Fruit fly (Drosophila melanogaster) whole organism, embryonic: ENCODE results near the gene Vha36-3.
A peak's percentile ranks its signal among the peaks of the same experiment; 100 is the strongest.

ENCODE experiments used
- Atf-2 ChIP-seq: fragments of 200-800 bp; sonication (Bioruptor generic); optimal IDR thresholded peaks from 2 replicates; lab custom pipeline; 2016; ENCODE audit warnings: missing biosample characterization, missing genetic modification characterization
- CG1024 ChIP-seq: fragments of 200-800 bp; sonication (Bioruptor generic); IDR thresholded peaks from 2 replicates; pipeline ENCODE4 v1.3.6; 2022; ENCODE audit warnings: missing biosample characterization, missing genetic modification characterization
- CG10959 ChIP-seq: fragments of 200-800 bp; sonication (Bioruptor generic); IDR thresholded peaks from 2 replicates; pipeline ENCODE4 v1.3.6; 2022; ENCODE audit warnings: missing biosample characterization, missing genetic modification characterization
- CG11085 ChIP-seq: fragments of 200-800 bp; sonication (Bioruptor generic); IDR thresholded peaks from 2 replicates; pipeline ENCODE4 v1.3.6; 2022; ENCODE audit warnings: missing biosample characterization, missing genetic modification characterization
- CG13624 ChIP-seq: fragments of 200-800 bp; sonication (Bioruptor generic); optimal IDR thresholded peaks from 2 replicates; lab custom pipeline; 2016; ENCODE audit warnings: missing biosample characterization, missing genetic modification characterization
- CG14965 ChIP-seq: fragments of 200-800 bp; sonication (Bioruptor generic); optimal IDR thresholded peaks from 2 replicates; lab custom pipeline; 2016; ENCODE audit warnings: missing biosample characterization, missing genetic modification characterization, borderline replicate concordance
- CG16863 ChIP-seq: fragments of 200-800 bp; sonication (Bioruptor generic); optimal IDR thresholded peaks from 3 replicates; lab custom pipeline; 2016; ENCODE audit warnings: missing biosample characterization, missing genetic modification characterization
- CG17359 ChIP-seq: fragments of 200-800 bp; sonication (Bioruptor generic); optimal IDR thresholded peaks from 3 replicates; lab custom pipeline; 2018; ENCODE audit warnings: missing biosample characterization, mild to moderate bottlenecking, missing genetic modification characterization, moderate library complexity
- CG18599 ChIP-seq: fragments of 200-800 bp; sonication (Bioruptor generic); optimal IDR thresholded peaks from 3 replicates; lab custom pipeline; 2017; ENCODE audit warnings: missing biosample characterization, missing genetic modification characterization, mild to moderate bottlenecking, moderate library complexity, missing genetic modification reagents
- CG2889 ChIP-seq: fragments of 200-800 bp; sonication (Bioruptor generic); IDR thresholded peaks from 3 replicates; pipeline ENCODE4 v1.3.6; 2022; ENCODE audit warnings: missing biosample characterization, missing genetic modification characterization
- CG30431 ChIP-seq: fragments of 200-800 bp; sonication (Bioruptor generic); optimal IDR thresholded peaks from 2 replicates; lab custom pipeline; 2017; ENCODE audit warnings: missing biosample characterization, missing genetic modification characterization
- CG6272 ChIP-seq: fragments of 200-800 bp; sonication (Bioruptor generic); IDR thresholded peaks from 2 replicates; pipeline ENCODE4 v1.3.6; 2022; ENCODE audit warnings: missing biosample characterization, missing genetic modification characterization
- CG6654 ChIP-seq: fragments of 200-800 bp; sonication (Bioruptor generic); optimal IDR thresholded peaks from 2 replicates; lab custom pipeline; 2017; ENCODE audit warnings: missing biosample characterization, mild to moderate bottlenecking, missing genetic modification characterization
- CG6813 ChIP-seq: fragments of 200-800 bp; sonication (Bioruptor generic); optimal IDR thresholded peaks from 2 replicates; lab custom pipeline; 2017; ENCODE audit warnings: missing biosample characterization, missing genetic modification characterization, mild to moderate bottlenecking, moderate library complexity, missing genetic modification reagents
- CG9876 ChIP-seq: fragments of 200-800 bp; sonication (Bioruptor generic); optimal IDR thresholded peaks from 2 replicates; lab custom pipeline; 2016; ENCODE audit warnings: missing biosample characterization, missing genetic modification characterization
- CkIIα-i1 ChIP-seq: fragments of 200-800 bp; sonication (Bioruptor generic); IDR thresholded peaks from 2 replicates; pipeline ENCODE4 v1.3.6; 2022; ENCODE audit warnings: missing biosample characterization, missing genetic modification characterization
- CoRest ChIP-seq: fragments of 200-800 bp; sonication (Bioruptor generic); optimal IDR thresholded peaks from 3 replicates; lab custom pipeline; 2018; ENCODE audit warnings: missing biosample characterization, mild to moderate bottlenecking, missing genetic modification characterization, moderate library complexity
- D19B ChIP-seq: fragments of 200-800 bp; sonication (Bioruptor generic); optimal IDR thresholded peaks from 2 replicates; lab custom pipeline; 2017; ENCODE audit warnings: missing biosample characterization, mild to moderate bottlenecking, missing genetic modification characterization
- Dek ChIP-seq: fragments of 200-800 bp; sonication (Bioruptor generic); optimal IDR thresholded peaks from 3 replicates; lab custom pipeline; 2019; ENCODE audit warnings: missing biosample characterization, mild to moderate bottlenecking, missing genetic modification characterization, moderate library complexity
- Ets65A ChIP-seq: fragments of 200-800 bp; sonication (Bioruptor generic); peaks from one replicate; lab custom pipeline; 2016; ENCODE audit warnings: missing biosample characterization, missing genetic modification characterization
- Ets97D ChIP-seq: fragments of 200-800 bp; sonication (Bioruptor generic); optimal IDR thresholded peaks from 3 replicates; lab custom pipeline; 2016; ENCODE audit warnings: missing biosample characterization, missing genetic modification characterization
- H15 ChIP-seq: fragments of 200-800 bp; sonication (Bioruptor generic); IDR thresholded peaks from 3 replicates; pipeline ENCODE4 v1.3.6; 2022; ENCODE audit warnings: missing biosample characterization, missing genetic modification characterization
- HLH54F ChIP-seq: fragments of 200-800 bp; sonication (Bioruptor generic); optimal IDR thresholded peaks from 3 replicates; lab custom pipeline; 2016; ENCODE audit warnings: missing biosample characterization, missing genetic modification characterization
- Lhr ChIP-seq: fragments of 200-800 bp; sonication (Bioruptor generic); optimal IDR thresholded peaks from 3 replicates; lab custom pipeline; 2017; ENCODE audit warnings: mild to moderate bottlenecking, missing biosample characterization, missing genetic modification reagents, missing genetic modification characterization
- Med ChIP-seq: fragments of 200-800 bp; sonication (Bioruptor generic); peaks from one replicate; lab custom pipeline; 2016; ENCODE audit warnings: missing biosample characterization, missing genetic modification characterization, mild to moderate bottlenecking, inconsistent platforms, moderate library complexity
- Poxn ChIP-seq: fragments of 200-800 bp; sonication (Bioruptor generic); IDR thresholded peaks from 2 replicates; pipeline ENCODE4 v1.3.6; 2022; ENCODE audit warnings: missing biosample characterization, missing genetic modification characterization
- Sox102F ChIP-seq: fragments of 200-800 bp; sonication (Bioruptor generic); optimal IDR thresholded peaks from 2 replicates; lab custom pipeline; 2018; ENCODE audit warnings: missing biosample characterization, mild to moderate bottlenecking, missing genetic modification characterization, moderate library complexity
- Taf1 ChIP-seq: fragments of 200-800 bp; sonication (Bioruptor generic); IDR thresholded peaks from 2 replicates; pipeline ENCODE4 v1.3.6; 2022; ENCODE audit warnings: missing biosample characterization, missing genetic modification characterization
- Trl ChIP-seq, 3 experiments: fragments of >200 bp in 2 of 3; fragments of 200-800 bp in 1 of 3; sonication (Bioruptor generic) in 1 of 3; optimal IDR thresholded peaks; 2 replicates in 1 of 3; 3 replicates in 2 of 3; lab custom pipeline; 2016 to 2017; ENCODE audit warnings: missing biosample characterization in 1 of 3, missing genetic modification characterization in 1 of 3
- Vsx1 ChIP-seq: fragments of 200-800 bp; sonication (Bioruptor generic); optimal IDR thresholded peaks from 2 replicates; lab custom pipeline; 2017; ENCODE audit warnings: missing biosample characterization, mild to moderate bottlenecking, missing genetic modification characterization, missing genetic modification reagents
- ato ChIP-seq: fragments of 200-800 bp; sonication (Bioruptor generic); IDR thresholded peaks from 2 replicates; pipeline ENCODE4 v1.3.6; 2022; ENCODE audit warnings: missing biosample characterization, missing genetic modification characterization; ENCODE audit not compliant: partially characterized antibody
- cato ChIP-seq: fragments of 200-800 bp; sonication (Bioruptor generic); optimal IDR thresholded peaks from 2 replicates; lab custom pipeline; 2016; ENCODE audit warnings: missing biosample characterization, missing genetic modification characterization, borderline replicate concordance
- chn ChIP-seq: fragments of 200-800 bp; sonication (Bioruptor generic); optimal IDR thresholded peaks from 2 replicates; lab custom pipeline; 2016; ENCODE audit warnings: missing biosample characterization, missing genetic modification characterization
- dan ChIP-seq: fragments of 200-800 bp; sonication (Bioruptor generic); IDR thresholded peaks from 2 replicates; pipeline ENCODE4 v1.3.6; 2022; ENCODE audit warnings: missing biosample characterization, missing genetic modification characterization
- dmrt11E ChIP-seq: fragments of 200-800 bp; sonication (Bioruptor generic); optimal IDR thresholded peaks from 3 replicates; lab custom pipeline; 2018; ENCODE audit warnings: missing biosample characterization, mild to moderate bottlenecking, missing genetic modification characterization, moderate library complexity
- en ChIP-seq: fragments of 200-800 bp; sonication (Bioruptor generic); optimal IDR thresholded peaks from 2 replicates; lab custom pipeline; 2016; ENCODE audit warnings: missing biosample characterization, missing genetic modification characterization
- exex ChIP-seq: fragments of 200-800 bp; sonication (Bioruptor generic); optimal IDR thresholded peaks from 4 replicates; lab custom pipeline; 2018; ENCODE audit warnings: missing biosample characterization, mild to moderate bottlenecking, missing genetic modification characterization, moderate library complexity
- fd3F ChIP-seq: fragments of 200-800 bp; sonication (Bioruptor generic); optimal IDR thresholded peaks from 2 replicates; lab custom pipeline; 2018; ENCODE audit warnings: missing biosample characterization, mild to moderate bottlenecking, missing genetic modification characterization, moderate library complexity
- ham ChIP-seq: fragments of 200-800 bp; sonication (Bioruptor generic); IDR thresholded peaks from 2 replicates; pipeline ENCODE4 v1.3.6; 2022; ENCODE audit warnings: missing biosample characterization, missing genetic modification characterization
- jigr1 ChIP-seq: fragments of 200-800 bp; sonication (Bioruptor generic); IDR thresholded peaks from 3 replicates; pipeline ENCODE4 v1.3.6; 2022; ENCODE audit warnings: missing biosample characterization, missing genetic modification characterization
- maf-S ChIP-seq: fragments of 200-800 bp; sonication (Bioruptor generic); optimal IDR thresholded peaks from 2 replicates; lab custom pipeline; 2016; ENCODE audit warnings: missing biosample characterization, missing genetic modification characterization
- pan ChIP-seq, 4 experiments: fragments of >200 bp in 3 of 4; fragments of 200-800 bp in 1 of 4; sonication (Bioruptor generic) in 1 of 4; optimal IDR thresholded peaks in 3 of 4; IDR thresholded peaks in 1 of 4; 2 replicates each; pipeline versions ENCODE4 v1.3.6 to Lab custom; 2017 to 2022; ENCODE audit warnings: missing biosample characterization in 2 of 4, missing genetic modification characterization in 2 of 4, mixed read lengths in 1 of 4
- prd ChIP-seq, 3 experiments: fragments of >200 bp in 2 of 3; fragments of 200-800 bp in 1 of 3; sonication (Bioruptor generic) in 1 of 3; optimal IDR thresholded peaks in 2 of 3; IDR thresholded peaks in 1 of 3; 2 replicates in 2 of 3; 3 replicates in 1 of 3; pipeline versions ENCODE4 v1.3.6 to Lab custom; 2017 to 2022; ENCODE audit warnings: missing biosample characterization in 1 of 3, missing genetic modification characterization in 1 of 3
- pzg ChIP-seq: fragments of 200-800 bp; sonication (Bioruptor generic); optimal IDR thresholded peaks from 3 replicates; lab custom pipeline; 2018; ENCODE audit warnings: missing biosample characterization, mild to moderate bottlenecking, missing genetic modification characterization, moderate library complexity
- ro ChIP-seq: fragments of 200-800 bp; sonication (Bioruptor generic); IDR thresholded peaks from 2 replicates; pipeline ENCODE4 v1.3.6; 2022; ENCODE audit warnings: missing biosample characterization, missing genetic modification characterization
- salm ChIP-seq: fragments of 200-800 bp; sonication (Bioruptor generic); optimal IDR thresholded peaks from 2 replicates; lab custom pipeline; 2018; ENCODE audit warnings: missing biosample characterization, mild to moderate bottlenecking, missing genetic modification characterization
- tll ChIP-seq, 2 experiments: fragments of 200-800 bp in 1 of 2; fragments of >200 bp in 1 of 2; sonication (Bioruptor generic) in 1 of 2; optimal IDR thresholded peaks; 2 replicates each; lab custom pipeline; 2017 to 2019; ENCODE audit warnings: missing biosample characterization in 2 of 2, missing genetic modification characterization in 2 of 2, mild to moderate bottlenecking in 1 of 2, moderate library complexity in 1 of 2
- toy ChIP-seq: fragments of 200-800 bp; sonication (Bioruptor generic); IDR thresholded peaks from 2 replicates; pipeline ENCODE4 v1.3.6; 2022; ENCODE audit warnings: missing biosample characterization, missing genetic modification characterization
- zfh2 ChIP-seq: fragments of 200-800 bp; sonication (Bioruptor generic); optimal IDR thresholded peaks from 2 replicates; lab custom pipeline; 2016; ENCODE audit warnings: missing biosample characterization, missing genetic modification characterization

Vha36-3 gene

dm6 chrX:2593753-2594096 lies 13.4 kb upstream of the Vha36-3 start (continued):
- peak; percentile 85 for TF ChIP-seq fd3F (GFP tag; lab: Kevin White, UChicago)
- peak; percentile 94 for TF ChIP-seq CG6272 (GFP tag; lab: Robert Waterston, UW)
- peak; percentile 94 for TF ChIP-seq Taf1 (GFP tag; lab: Robert Waterston, UW)
- peak; percentile 93 for TF ChIP-seq CG11085 (GFP tag; lab: Robert Waterston, UW)
- TF ChIP-seq Atf-2 (GFP tag; lab: Kevin White, UChicago): peak; percentile 82
- no peak for TF ChIP-seq tll (GFP tag; optimal IDR thresholded peaks at IDR 0.05; lab: Kevin White, UChicago)
- peak; percentile 63 for TF ChIP-seq dan (GFP tag; lab: Robert Waterston, UW)
- peak; percentile 91 for TF ChIP-seq HLH54F (GFP tag; lab: Kevin White, UChicago)
- peak; percentile 85 for TF ChIP-seq CG1024
- peak; percentile 88 for TF ChIP-seq maf-S (GFP tag; lab: Kevin White, UChicago)
- peak; percentile 83 for TF ChIP-seq exex (tag; lab: Kevin White, UChicago)
- peak; percentile 79 for TF ChIP-seq chn (GFP tag; lab: Kevin White, UChicago)
- no peak for TF ChIP-seq ato (GFP tag; lab: Robert Waterston, UW)
- peak; percentile 97 for TF ChIP-seq CG18599
- peak; percentile 63 for TF ChIP-seq CG14965 (GFP tag; lab: Kevin White, UChicago)
- peak; percentile 87 for TF ChIP-seq Sox102F
- peak; percentile 99 for TF ChIP-seq Med (GFP tag; lab: Kevin White, UChicago)
- peak; percentile 71 for TF ChIP-seq CG6654
- TF ChIP-seq en: peak; percentile 69
- no peak for TF ChIP-seq Lhr (GFP tag; lab: Kevin White, UChicago)
- TF ChIP-seq jigr1: peak; percentile 90
- peak; percentile 64; the same call in 1 of the 2 replicates for TF ChIP-seq ham (GFP tag; lab: Robert Waterston, UW)
- peak; percentile 98 for TF ChIP-seq Ets65A
- TF ChIP-seq CG10959 (GFP tag; lab: Robert Waterston, UW): peak; percentile 86
- no peak for TF ChIP-seq pan (optimal IDR thresholded peaks at IDR 0.05; lab: Kevin White, UChicago)
- TF ChIP-seq pan (GFP tag; optimal IDR thresholded peaks at IDR 0.05 in 1 of 2, IDR thresholded peaks at IDR 0.05 in 1 of 2): peak in 1 of 2 experiments; percentile 96
- TF ChIP-seq Dek (tag; lab: Kevin White, UChicago): peak; percentile 89
- peak; percentile 51 for TF ChIP-seq dmrt11E
- peak; percentile 87 for TF ChIP-seq CoRest (tag; lab: Kevin White, UChicago)
- TF ChIP-seq CG2889: peak; percentile 93
- TF ChIP-seq pzg (GFP tag; lab: Kevin White, UChicago): peak; percentile 38
- peak; percentile 92 for TF ChIP-seq CG17359 (tag; lab: Kevin White, UChicago)
- no peak for TF ChIP-seq prd (optimal IDR thresholded peaks at IDR 0.05; lab: Kevin White, UChicago)
- TF ChIP-seq prd (GFP tag; IDR thresholded peaks at IDR 0.05; lab: Robert Waterston, UW): peak; percentile 96
- TF ChIP-seq Ets97D (GFP tag; lab: Kevin White, UChicago): peak; percentile 69
- peak; percentile 91 for TF ChIP-seq CG9876 (GFP tag; lab: Kevin White, UChicago)
- TF ChIP-seq salm (tag; lab: Kevin White, UChicago): peak; percentile 65
- no peak for TF ChIP-seq Trl (optimal IDR thresholded peaks at IDR 0.05; lab: Kevin White, UChicago)
- peak; percentile 91 for TF ChIP-seq Trl (GFP tag; optimal IDR thresholded peaks at IDR 0.05; lab: Kevin White, UChicago)
- TF ChIP-seq cato (GFP tag; lab: Kevin White, UChicago): peak; percentile 75
- TF ChIP-seq Poxn (GFP tag; lab: Robert Waterston, UW): peak; percentile 88
- peak; percentile 91 for TF ChIP-seq CG6813 (GFP tag; lab: Kevin White, UChicago)
- peak; percentile 85 for TF ChIP-seq CkIIα-i1 (GFP tag; lab: Robert Waterston, UW)
- peak; percentile 85 for TF ChIP-seq CG30431 (GFP tag; lab: Kevin White, UChicago)
- TF ChIP-seq zfh2 (GFP tag; lab: Kevin White, UChicago): peak; percentile 93
- peak; percentile 65 for TF ChIP-seq Vsx1 (GFP tag; lab: Kevin White, UChicago)
- TF ChIP-seq toy (GFP tag; lab: Robert Waterston, UW): peak; percentile 88
- TF ChIP-seq D19B: peak; percentile 85
- TF ChIP-seq CG16863: peak; percentile 84
- TF ChIP-seq ro: peak; percentile 71
- TF ChIP-seq H15 (GFP tag; lab: Robert Waterston, UW): peak; percentile 94
- TF ChIP-seq CG13624 (GFP tag; lab: Kevin White, UChicago): peak; percentile 94
